Worm (Caenorhabditis elegans): ENCODE results near the gene apb-1.

ce11 chrIII:2597753-2598152 lies 919 bp upstream of the apb-1 start, which contains the start of gene mdt-19:
- TF ChIP-seq ztf-23 (GFP tag; IDR thresholded peaks at IDR 0.05) (no peak), klf-2 (GFP tag; conservative IDR thresholded peaks at IDR 0.05) (no peak), cog-1 (tag; optimal IDR thresholded peaks at IDR 0.05) (no peak), flt-1 (GFP tag; IDR thresholded peaks at IDR 0.05) (no peak), T22C8.4 (GFP tag; IDR thresholded peaks at IDR 0.05) (no peak), ztf-29 (GFP tag; IDR thresholded peaks at IDR 0.05) (no peak)

All from whole organism, midembryonic.